Fruit fly (Drosophila melanogaster) whole organism, embryonic: ENCODE data around the gene CG31064.

ENCODE experiments used
- Blimp-1 ChIP-seq: fragments of 200-800 bp; sonication (Bioruptor generic); optimal IDR thresholded peaks from 3 replicates; lab custom pipeline; 2018; ENCODE audit warnings: missing biosample characterization, missing genetic modification characterization, mild to moderate bottlenecking, moderate library complexity, missing genetic modification reagents
- CG10267 ChIP-seq: fragments of 200-800 bp; sonication (Bioruptor generic); optimal IDR thresholded peaks from 2 replicates; lab custom pipeline; 2018; ENCODE audit warnings: missing biosample characterization, mild to moderate bottlenecking, missing genetic modification characterization, moderate library complexity
- CG11504 ChIP-seq: fragments of 200-800 bp; sonication (Bioruptor generic); optimal IDR thresholded peaks from 3 replicates; lab custom pipeline; 2019; ENCODE audit warnings: missing biosample characterization, mild to moderate bottlenecking, missing genetic modification characterization, moderate library complexity
- CG11695 ChIP-seq: fragments of 200-800 bp; sonication (Bioruptor generic); IDR thresholded peaks from 3 replicates; pipeline ENCODE4 v1.3.6; 2022; ENCODE audit warnings: missing biosample characterization, missing genetic modification characterization
- CG12391 ChIP-seq: fragments of 200-800 bp; sonication (Bioruptor generic); optimal IDR thresholded peaks from 3 replicates; lab custom pipeline; 2018; ENCODE audit warnings: missing biosample characterization, mild to moderate bottlenecking, missing genetic modification characterization, moderate library complexity
- CG14014 ChIP-seq: fragments of 200-800 bp; sonication (Bioruptor generic); IDR thresholded peaks from 2 replicates; pipeline ENCODE4 v1.3.6; 2022; ENCODE audit warnings: missing biosample characterization, missing genetic modification characterization
- CG15514 ChIP-seq: fragments of 200-800 bp; sonication (Bioruptor generic); optimal IDR thresholded peaks from 3 replicates; lab custom pipeline; 2017; ENCODE audit warnings: missing biosample characterization, missing genetic modification characterization, mild to moderate bottlenecking, moderate library complexity, missing genetic modification reagents
- CG15696 ChIP-seq: fragments of 200-800 bp; sonication (Bioruptor generic); optimal IDR thresholded peaks from 2 replicates; lab custom pipeline; 2019; ENCODE audit warnings: missing biosample characterization, mild to moderate bottlenecking, missing genetic modification characterization, moderate library complexity
- CG17829 ChIP-seq: fragments of 200-800 bp; optimal IDR thresholded peaks from 2 replicates; lab custom pipeline; 2019; ENCODE audit warnings: missing biosample characterization, mild to moderate bottlenecking, missing genetic modification characterization, moderate library complexity
- CG18262 ChIP-seq: fragments of 200-800 bp; optimal IDR thresholded peaks from 3 replicates; lab custom pipeline; 2019; ENCODE audit warnings: missing biosample characterization, mild to moderate bottlenecking, missing genetic modification characterization, moderate library complexity
- CG4424 ChIP-seq: fragments of 200-800 bp; sonication (Bioruptor generic); optimal IDR thresholded peaks from 3 replicates; lab custom pipeline; 2016; ENCODE audit warnings: missing biosample characterization, missing genetic modification characterization
- CG6689 ChIP-seq: fragments of 200-800 bp; sonication (Bioruptor generic); IDR thresholded peaks from 2 replicates; pipeline ENCODE4 v1.3.6; 2022; ENCODE audit warnings: missing biosample characterization, missing genetic modification characterization
- CG7839 ChIP-seq: fragments of 200-800 bp; sonication (Bioruptor generic); optimal IDR thresholded peaks from 3 replicates; lab custom pipeline; 2018; ENCODE audit warnings: missing biosample characterization, mild to moderate bottlenecking, missing genetic modification characterization, moderate library complexity
- D ChIP-seq, 2 experiments: fragments of 200-800 bp in 1 of 2; fragments of >200 bp in 1 of 2; sonication (Bioruptor generic) in 1 of 2; optimal IDR thresholded peaks; 2 replicates in 1 of 2; 3 replicates in 1 of 2; lab custom pipeline; 2017; ENCODE audit warnings: mild to moderate bottlenecking in 1 of 2, missing biosample characterization in 1 of 2, missing genetic modification characterization in 1 of 2, missing genetic modification reagents in 1 of 2
- D19A ChIP-seq: fragments of 200-800 bp; optimal IDR thresholded peaks from 3 replicates; lab custom pipeline; 2019; ENCODE audit warnings: missing biosample characterization, mild to moderate bottlenecking, missing genetic modification characterization, moderate library complexity
- Dfd ChIP-seq, 2 experiments: fragments of >200 bp; optimal IDR thresholded peaks; 2 replicates each; lab custom pipeline; 2017; ENCODE audit warnings: missing biosample characterization in 2 of 2, missing genetic modification characterization in 2 of 2
- E2f2 ChIP-seq: fragments of 200-800 bp; sonication (Bioruptor generic); IDR thresholded peaks from 2 replicates; pipeline ENCODE4 v1.3.6; 2022; ENCODE audit warnings: missing biosample characterization, missing genetic modification characterization
- Fer1 ChIP-seq: fragments of 200-800 bp; sonication (Bioruptor generic); optimal IDR thresholded peaks from 2 replicates; lab custom pipeline; 2017; ENCODE audit warnings: missing biosample characterization, mild to moderate bottlenecking, missing genetic modification characterization
- H15 ChIP-seq: fragments of 200-800 bp; sonication (Bioruptor generic); IDR thresholded peaks from 3 replicates; pipeline ENCODE4 v1.3.6; 2022; ENCODE audit warnings: missing biosample characterization, missing genetic modification characterization
- Hmr ChIP-seq: fragments of 200-800 bp; sonication (Bioruptor generic); optimal IDR thresholded peaks from 3 replicates; lab custom pipeline; 2017; ENCODE audit warnings: mild to moderate bottlenecking, missing biosample characterization, missing genetic modification reagents, missing genetic modification characterization
- Spps ChIP-seq: fragments of 200-800 bp; sonication (Bioruptor generic); optimal IDR thresholded peaks from 2 replicates; lab custom pipeline; 2018; ENCODE audit warnings: missing biosample characterization, mild to moderate bottlenecking, missing genetic modification characterization
- Ssrp ChIP-seq: fragments of 200-800 bp; sonication (Bioruptor generic); optimal IDR thresholded peaks from 2 replicates; lab custom pipeline; 2018; ENCODE audit warnings: missing biosample characterization, mild to moderate bottlenecking, missing genetic modification characterization, moderate library complexity
- Usf ChIP-seq: fragments of 200-800 bp; sonication (Bioruptor generic); optimal IDR thresholded peaks from 2 replicates; lab custom pipeline; 2017; ENCODE audit warnings: missing genotype, missing biosample characterization, missing genetic modification characterization
- Xrp1 ChIP-seq: fragments of 200-800 bp; sonication (Bioruptor generic); IDR thresholded peaks from 2 replicates; pipeline ENCODE4 v1.3.6; 2022; ENCODE audit warnings: missing biosample characterization, missing genetic modification characterization
- br ChIP-seq: fragments of >200 bp; optimal IDR thresholded peaks from 2 replicates; lab custom pipeline; 2017
- bsh ChIP-seq, 2 experiments: fragments of 200-800 bp; sonication (Bioruptor generic); optimal IDR thresholded peaks; 2 replicates each; lab custom pipeline; 2017 to 2018; ENCODE audit warnings: mild to moderate bottlenecking in 2 of 2, missing biosample characterization in 2 of 2, missing genetic modification characterization in 2 of 2, moderate library complexity in 1 of 2
- croc ChIP-seq: fragments of 200-800 bp; sonication (Bioruptor generic); conservative IDR thresholded peaks from 3 replicates; pipeline ENCODE4 v1.3.6; 2022; ENCODE audit warnings: missing biosample characterization, missing genetic modification characterization
- disco-r ChIP-seq: fragments of 200-800 bp; sonication (Bioruptor generic); optimal IDR thresholded peaks from 2 replicates; lab custom pipeline; 2016; ENCODE audit warnings: missing biosample characterization, missing genetic modification characterization
- ems ChIP-seq: fragments of 200-800 bp; sonication (Bioruptor generic); optimal IDR thresholded peaks from 3 replicates; lab custom pipeline; 2016; ENCODE audit warnings: missing biosample characterization, missing genetic modification characterization
- fd96Cb ChIP-seq: fragments of 200-800 bp; sonication (Bioruptor generic); optimal IDR thresholded peaks from 2 replicates; lab custom pipeline; 2018; ENCODE audit warnings: missing biosample characterization, mild to moderate bottlenecking, missing genetic modification characterization, moderate library complexity
- gem ChIP-seq: fragments of 200-800 bp; sonication (Bioruptor generic); optimal IDR thresholded peaks from 2 replicates; lab custom pipeline; 2019; ENCODE audit warnings: missing biosample characterization, mild to moderate bottlenecking, missing genetic modification characterization, moderate library complexity
- gro ChIP-seq: fragments of 200-800 bp; sonication (Bioruptor generic); optimal IDR thresholded peaks from 2 replicates; lab custom pipeline; 2016; ENCODE audit warnings: missing biosample characterization, missing genetic modification characterization
- hkb ChIP-seq, 2 experiments: fragments of 200-800 bp in 1 of 2; fragments of >200 bp in 1 of 2; sonication (Bioruptor generic) in 1 of 2; IDR thresholded peaks in 1 of 2; optimal IDR thresholded peaks in 1 of 2; 2 replicates each; pipeline versions ENCODE4 v1.3.6 to Lab custom; 2017 to 2022; ENCODE audit warnings: missing biosample characterization in 1 of 2, missing genetic modification characterization in 1 of 2
- lola ChIP-seq, 3 experiments: fragments of >200 bp in 2 of 3; fragments of 200-800 bp in 1 of 3; sonication (Bioruptor generic) in 1 of 3; optimal IDR thresholded peaks; 2 replicates each; lab custom pipeline; 2017 to 2019; ENCODE audit warnings: missing biosample characterization in 3 of 3, missing genetic modification characterization in 3 of 3, mild to moderate bottlenecking in 1 of 3, moderate library complexity in 1 of 3
- phol ChIP-seq: fragments of 200-800 bp; sonication (Bioruptor generic); optimal IDR thresholded peaks from 3 replicates; lab custom pipeline; 2018; ENCODE audit warnings: missing biosample characterization, mild to moderate bottlenecking, missing genetic modification characterization, moderate library complexity
- ranshi ChIP-seq: fragments of 200-800 bp; sonication (Bioruptor generic); IDR thresholded peaks from 2 replicates; pipeline ENCODE4 v1.3.6; 2022; ENCODE audit warnings: missing biosample characterization, missing genetic modification characterization
- seq ChIP-seq: fragments of 200-800 bp; sonication (Bioruptor generic); IDR thresholded peaks from 2 replicates; pipeline ENCODE4 v1.3.6; 2022; ENCODE audit warnings: missing biosample characterization, missing genetic modification characterization
- sqz ChIP-seq: fragments of 200-800 bp; sonication (Bioruptor generic); optimal IDR thresholded peaks from 3 replicates; lab custom pipeline; 2018; ENCODE audit warnings: missing biosample characterization, mild to moderate bottlenecking, missing genetic modification characterization
- trem ChIP-seq: fragments of 200-800 bp; optimal IDR thresholded peaks from 3 replicates; lab custom pipeline; 2019; ENCODE audit warnings: missing biosample characterization, mild to moderate bottlenecking, missing genetic modification characterization, moderate library complexity
- zfh1 ChIP-seq: fragments of 200-800 bp; sonication (Bioruptor generic); IDR thresholded peaks from 3 replicates; pipeline ENCODE4 v1.3.6; 2022; ENCODE audit warnings: missing biosample characterization, missing genetic modification characterization

CG31064 gene

DNA sequence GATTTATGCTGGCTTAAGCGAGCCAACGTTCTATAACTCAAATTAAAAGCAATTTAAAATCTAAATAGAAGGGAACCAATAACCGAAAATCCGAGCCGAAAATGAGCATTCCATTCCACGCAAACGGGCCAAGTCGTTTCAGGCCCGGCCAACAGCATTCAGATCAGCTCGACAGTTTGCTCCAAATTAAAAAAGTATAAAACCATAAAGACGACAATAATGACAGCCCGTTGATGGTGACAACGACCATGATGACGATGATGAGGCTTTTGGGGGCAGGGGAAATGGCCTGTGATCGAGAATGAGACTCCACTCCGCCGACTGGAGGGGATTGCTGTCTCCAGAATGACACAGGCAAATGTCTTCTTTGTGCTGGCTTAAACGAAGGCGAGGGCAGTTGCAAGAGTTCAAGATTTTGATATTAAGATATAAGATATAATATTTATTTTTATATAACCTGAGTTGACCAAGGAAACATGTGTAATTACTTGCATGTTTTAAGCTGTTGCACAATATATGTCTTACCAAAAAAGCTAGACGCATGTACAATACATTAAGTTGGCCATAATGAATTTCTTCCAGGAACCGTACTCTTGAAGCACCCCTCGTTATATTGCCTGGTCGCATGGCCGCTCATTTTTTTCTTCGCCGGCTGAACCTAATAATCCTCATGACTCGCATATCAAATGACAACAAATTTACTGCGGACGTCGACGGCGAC lies 34.0 kb downstream of the CG31064 start (continued):
- peak in 1 of 3 experiments; percentile 41 for TF ChIP-seq lola (GFP tag; optimal IDR thresholded peaks at IDR 0.05; lab: Kevin White, UChicago)
- 0 out of 3 replicates have a peak, but pooled peaks have one; percentile 17 for TF ChIP-seq croc
- TF ChIP-seq ranshi (GFP tag; lab: Robert Waterston, UW), result no peak
- TF ChIP-seq CG14014 (GFP tag; lab: Robert Waterston, UW), result no peak
- no peak for TF ChIP-seq Hmr
- TF ChIP-seq Blimp-1 (GFP tag; lab: Kevin White, UChicago), result peak; percentile 43
- peak; percentile 39 for TF ChIP-seq CG10267 (tag; lab: Kevin White, UChicago)
- TF ChIP-seq gro (GFP tag; lab: Kevin White, UChicago), result no peak
- TF ChIP-seq CG17829 (tag; lab: Kevin White, UChicago), result peak; percentile 34
- peak; percentile 97 for TF ChIP-seq hkb (optimal IDR thresholded peaks at IDR 0.05; lab: Kevin White, UChicago)
- no peak for TF ChIP-seq hkb (GFP tag; IDR thresholded peaks at IDR 0.05; lab: Robert Waterston, UW)
- peak; percentile 14 for TF ChIP-seq CG12391 (tag; lab: Kevin White, UChicago)
- TF ChIP-seq seq (GFP tag; lab: Robert Waterston, UW), result 0 out of 2 replicates have a peak, but pooled peaks have one; percentile 8
- peak; percentile 21 for TF ChIP-seq Usf (GFP tag; lab: Kevin White, UChicago)
- peak; percentile 50 for TF ChIP-seq CG11504 (tag; lab: Kevin White, UChicago)
- peak; percentile 55 for TF ChIP-seq phol (tag; lab: Kevin White, UChicago)
- TF ChIP-seq Dfd (GFP tag; optimal IDR thresholded peaks at IDR 0.05; lab: Kevin White, UChicago), result no peak
- peak; percentile 33 for TF ChIP-seq D19A (tag; lab: Kevin White, UChicago)
- peak in 1 of 2 experiments; percentile 31 for TF ChIP-seq bsh (GFP tag; optimal IDR thresholded peaks at IDR 0.05; lab: Kevin White, UChicago)
- TF ChIP-seq br (lab: Kevin White, UChicago), result no peak
- peak; percentile 78 for TF ChIP-seq sqz (GFP tag; lab: Kevin White, UChicago)
- TF ChIP-seq Spps (tag; lab: Kevin White, UChicago), result peak; percentile 32
- TF ChIP-seq CG4424 (GFP tag; lab: Kevin White, UChicago), result peak; percentile 27
- peak; percentile 11 for TF ChIP-seq fd96Cb (tag; lab: Kevin White, UChicago)
- 0 out of 2 replicates have a peak, but pooled peaks have one; percentile 9 for TF ChIP-seq E2f2 (GFP tag; lab: Robert Waterston, UW)
- peak; percentile 56; the same call in 1 of the 3 replicates for TF ChIP-seq zfh1 (GFP tag; lab: Robert Waterston, UW)
- peak; percentile 5 for TF ChIP-seq Ssrp
- 0 out of 3 replicates have a peak, but pooled peaks have one; percentile 27 for TF ChIP-seq CG11695 (GFP tag; lab: Robert Waterston, UW)
- TF ChIP-seq CG18262, result peak; percentile 66
- peak; percentile 41; the same call in 1 of the 3 replicates for TF ChIP-seq H15
- TF ChIP-seq Xrp1, result peak; percentile 45; the same call in 1 of the 2 replicates
- TF ChIP-seq trem (tag; lab: Kevin White, UChicago), result peak; percentile 31
- TF ChIP-seq Fer1 (GFP tag; lab: Kevin White, UChicago), result no peak
- peak; percentile 53 for TF ChIP-seq CG15696 (tag; lab: Kevin White, UChicago)
- TF ChIP-seq disco-r (GFP tag; lab: Kevin White, UChicago), result no peak
- no peak for TF ChIP-seq CG15514 (GFP tag; lab: Kevin White, UChicago)
- peak; percentile 19 for TF ChIP-seq CG7839 (tag; lab: Kevin White, UChicago)
- no peak for TF ChIP-seq ems (GFP tag; lab: Kevin White, UChicago)
- no peak for TF ChIP-seq D (optimal IDR thresholded peaks at IDR 0.05; lab: Kevin White, UChicago)
- TF ChIP-seq D (GFP tag; optimal IDR thresholded peaks at IDR 0.05; lab: Kevin White, UChicago), result peak; percentile 35
- 0 out of 2 replicates have a peak, but pooled peaks have one; percentile 33 for TF ChIP-seq CG6689
- TF ChIP-seq gem (tag; lab: Kevin White, UChicago), result peak; percentile 47
